Fruit fly (Drosophila melanogaster) whole organism, embryonic: Measurements from ENCODE around the gene CG5608.

ENCODE experiments used
- CG10543 ChIP-seq: fragments of 200-800 bp; sonication (Bioruptor generic); optimal IDR thresholded peaks from 3 replicates; lab custom pipeline; 2017; ENCODE audit warnings: missing biosample characterization, mild to moderate bottlenecking, missing genetic modification characterization, moderate library complexity
- CG11093 ChIP-seq: fragments of 200-800 bp; sonication (Bioruptor generic); IDR thresholded peaks from 3 replicates; pipeline ENCODE4 v1.3.6; 2022; ENCODE audit warnings: missing biosample characterization, missing genetic modification characterization
- CG11695 ChIP-seq: fragments of 200-800 bp; sonication (Bioruptor generic); IDR thresholded peaks from 3 replicates; pipeline ENCODE4 v1.3.6; 2022; ENCODE audit warnings: missing biosample characterization, missing genetic modification characterization
- CG12104 ChIP-seq: fragments of 200-800 bp; sonication (Bioruptor generic); optimal IDR thresholded peaks from 3 replicates; lab custom pipeline; 2016; ENCODE audit warnings: missing biosample characterization, missing genetic modification characterization
- CG12236 ChIP-seq: fragments of 200-800 bp; sonication (Bioruptor generic); optimal IDR thresholded peaks from 2 replicates; lab custom pipeline; 2016; ENCODE audit warnings: missing biosample characterization, missing genetic modification characterization
- CG12391 ChIP-seq: fragments of 200-800 bp; sonication (Bioruptor generic); optimal IDR thresholded peaks from 3 replicates; lab custom pipeline; 2018; ENCODE audit warnings: missing biosample characterization, mild to moderate bottlenecking, missing genetic modification characterization, moderate library complexity
- CG12744 ChIP-seq: fragments of 200-800 bp; sonication (Bioruptor generic); optimal IDR thresholded peaks from 2 replicates; lab custom pipeline; 2016; ENCODE audit warnings: missing biosample characterization, missing genetic modification characterization
- CG13287 ChIP-seq: fragments of 200-800 bp; sonication (Bioruptor generic); IDR thresholded peaks from 2 replicates; pipeline ENCODE4 v1.3.6; 2022; ENCODE audit warnings: missing biosample characterization, missing genetic modification characterization; ENCODE audit not compliant: partially characterized antibody
- CG13296 ChIP-seq: fragments of 200-800 bp; sonication (Bioruptor generic); optimal IDR thresholded peaks from 3 replicates; lab custom pipeline; 2018; ENCODE audit warnings: missing biosample characterization, mild to moderate bottlenecking, missing genetic modification characterization
- CG17359 ChIP-seq: fragments of 200-800 bp; sonication (Bioruptor generic); optimal IDR thresholded peaks from 3 replicates; lab custom pipeline; 2018; ENCODE audit warnings: missing biosample characterization, mild to moderate bottlenecking, missing genetic modification characterization, moderate library complexity
- CG17802 ChIP-seq: fragments of 200-800 bp; sonication (Bioruptor generic); optimal IDR thresholded peaks from 2 replicates; lab custom pipeline; 2018; ENCODE audit warnings: missing biosample characterization, mild to moderate bottlenecking, missing genetic modification characterization, moderate library complexity
- CG2889 ChIP-seq: fragments of 200-800 bp; sonication (Bioruptor generic); IDR thresholded peaks from 3 replicates; pipeline ENCODE4 v1.3.6; 2022; ENCODE audit warnings: missing biosample characterization, missing genetic modification characterization
- CG30020 ChIP-seq: fragments of 200-800 bp; optimal IDR thresholded peaks from 2 replicates; lab custom pipeline; 2019; ENCODE audit warnings: missing biosample characterization, mild to moderate bottlenecking, missing genetic modification characterization, moderate library complexity
- CG31388 ChIP-seq: fragments of 200-800 bp; sonication (Bioruptor generic); optimal IDR thresholded peaks from 2 replicates; lab custom pipeline; 2016; ENCODE audit warnings: missing biosample characterization, missing genetic modification characterization
- CG3163 ChIP-seq: fragments of 200-800 bp; sonication (Bioruptor generic); optimal IDR thresholded peaks from 3 replicates; lab custom pipeline; 2016; ENCODE audit warnings: missing biosample characterization, missing genetic modification characterization
- CG32532 ChIP-seq: fragments of 200-800 bp; sonication (Bioruptor generic); IDR thresholded peaks from 2 replicates; pipeline ENCODE4 v1.3.6; 2022; ENCODE audit warnings: missing biosample characterization, missing genetic modification characterization
- CG5245 ChIP-seq: fragments of 200-800 bp; sonication (Bioruptor generic); optimal IDR thresholded peaks from 3 replicates; lab custom pipeline; 2016; ENCODE audit warnings: missing biosample characterization, missing genetic modification characterization
- CG7271 ChIP-seq: fragments of 200-800 bp; sonication (Bioruptor generic); optimal IDR thresholded peaks from 2 replicates; lab custom pipeline; 2018; ENCODE audit warnings: missing biosample characterization, mild to moderate bottlenecking, missing genetic modification characterization, moderate library complexity
- CG8281 ChIP-seq: fragments of 200-800 bp; sonication (Bioruptor generic); optimal IDR thresholded peaks from 2 replicates; lab custom pipeline; 2018; ENCODE audit warnings: missing biosample characterization, mild to moderate bottlenecking, missing genetic modification characterization, moderate library complexity
- CG8944 ChIP-seq: fragments of 200-800 bp; sonication (Bioruptor generic); optimal IDR thresholded peaks from 3 replicates; lab custom pipeline; 2016; ENCODE audit warnings: missing biosample characterization, missing genetic modification characterization
- CG9437 ChIP-seq: fragments of 200-800 bp; sonication (Bioruptor generic); optimal IDR thresholded peaks from 2 replicates; lab custom pipeline; 2018; ENCODE audit warnings: missing biosample characterization, mild to moderate bottlenecking, missing genetic modification characterization
- Camta ChIP-seq: fragments of 200-800 bp; sonication (Bioruptor generic); optimal IDR thresholded peaks from 2 replicates; lab custom pipeline; 2016; ENCODE audit warnings: missing biosample characterization, missing genetic modification characterization
- D19A ChIP-seq: fragments of 200-800 bp; optimal IDR thresholded peaks from 3 replicates; lab custom pipeline; 2019; ENCODE audit warnings: missing biosample characterization, mild to moderate bottlenecking, missing genetic modification characterization, moderate library complexity
- Doc2 ChIP-seq: fragments of 200-800 bp; sonication (Bioruptor generic); IDR thresholded peaks from 2 replicates; pipeline ENCODE4 v1.3.6; 2022; ENCODE audit warnings: missing biosample characterization, missing genetic modification characterization
- Fer1 ChIP-seq: fragments of 200-800 bp; sonication (Bioruptor generic); optimal IDR thresholded peaks from 2 replicates; lab custom pipeline; 2017; ENCODE audit warnings: missing biosample characterization, mild to moderate bottlenecking, missing genetic modification characterization
- HLH3B ChIP-seq: fragments of 200-800 bp; sonication (Bioruptor generic); IDR thresholded peaks from 2 replicates; pipeline ENCODE4 v1.3.6; 2022; ENCODE audit warnings: missing biosample characterization, missing genetic modification characterization
- Hey ChIP-seq: fragments of 200-800 bp; sonication (Bioruptor generic); optimal IDR thresholded peaks from 3 replicates; lab custom pipeline; 2018; ENCODE audit warnings: missing biosample characterization, mild to moderate bottlenecking, missing genetic modification characterization
- Hmr ChIP-seq: fragments of 200-800 bp; sonication (Bioruptor generic); optimal IDR thresholded peaks from 3 replicates; lab custom pipeline; 2017; ENCODE audit warnings: mild to moderate bottlenecking, missing biosample characterization, missing genetic modification reagents, missing genetic modification characterization
- Meics ChIP-seq: fragments of 200-800 bp; sonication (Bioruptor generic); optimal IDR thresholded peaks from 2 replicates; lab custom pipeline; 2017; ENCODE audit warnings: missing biosample characterization, mild to moderate bottlenecking, missing genetic modification characterization
- Oli ChIP-seq: fragments of 200-800 bp; sonication (Bioruptor generic); optimal IDR thresholded peaks from 2 replicates; lab custom pipeline; 2018; ENCODE audit warnings: missing biosample characterization, mild to moderate bottlenecking, missing genetic modification characterization, moderate library complexity
- Pdp1 ChIP-seq, 2 experiments: fragments of 200-800 bp; sonication (Bioruptor generic); optimal IDR thresholded peaks; 3 replicates each; lab custom pipeline; 2016; ENCODE audit warnings: missing biosample characterization in 2 of 2, missing genetic modification characterization in 2 of 2, mild to moderate bottlenecking in 1 of 2, moderate library complexity in 1 of 2
- Sox100B ChIP-seq: fragments of 200-800 bp; sonication (Bioruptor generic); optimal IDR thresholded peaks from 3 replicates; lab custom pipeline; 2018; ENCODE audit warnings: missing biosample characterization, mild to moderate bottlenecking, missing genetic modification characterization
- al ChIP-seq: fragments of 200-800 bp; sonication (Bioruptor generic); IDR thresholded peaks from 2 replicates; pipeline ENCODE4 v1.3.6; 2022; ENCODE audit warnings: missing biosample characterization, missing genetic modification characterization
- bowl ChIP-seq: fragments of 200-800 bp; sonication (Bioruptor generic); IDR thresholded peaks from 2 replicates; pipeline ENCODE4 v1.3.6; 2022; ENCODE audit warnings: missing biosample characterization, missing genetic modification characterization
- dm ChIP-seq: fragments of 200-800 bp; sonication (Bioruptor generic); optimal IDR thresholded peaks from 3 replicates; lab custom pipeline; 2016; ENCODE audit warnings: missing biosample characterization, missing genetic modification characterization
- fd64A ChIP-seq: fragments of 200-800 bp; sonication (Bioruptor generic); optimal IDR thresholded peaks from 3 replicates; lab custom pipeline; 2018; ENCODE audit warnings: missing biosample characterization, mild to moderate bottlenecking, missing genetic modification characterization
- gsb ChIP-seq: fragments of 200-800 bp; sonication (Bioruptor generic); IDR thresholded peaks from 2 replicates; pipeline ENCODE4 v1.3.6; 2022; ENCODE audit warnings: missing biosample characterization, missing genetic modification characterization
- jigr1 ChIP-seq: fragments of 200-800 bp; sonication (Bioruptor generic); IDR thresholded peaks from 3 replicates; pipeline ENCODE4 v1.3.6; 2022; ENCODE audit warnings: missing biosample characterization, missing genetic modification characterization
- kay ChIP-seq: fragments of 200-800 bp; sonication (Bioruptor generic); optimal IDR thresholded peaks from 2 replicates; lab custom pipeline; 2016; ENCODE audit warnings: missing biosample characterization, missing genetic modification characterization
- lab ChIP-seq: fragments of 200-800 bp; sonication (Bioruptor generic); optimal IDR thresholded peaks from 3 replicates; lab custom pipeline; 2017; ENCODE audit warnings: missing biosample characterization, missing genetic modification characterization, mild to moderate bottlenecking, moderate library complexity, missing genetic modification reagents
- lola ChIP-seq, 3 experiments: fragments of >200 bp in 2 of 3; fragments of 200-800 bp in 1 of 3; sonication (Bioruptor generic) in 1 of 3; optimal IDR thresholded peaks; 2 replicates each; lab custom pipeline; 2017 to 2019; ENCODE audit warnings: missing biosample characterization in 3 of 3, missing genetic modification characterization in 3 of 3, mild to moderate bottlenecking in 1 of 3, moderate library complexity in 1 of 3
- pita ChIP-seq: fragments of 200-800 bp; sonication (Bioruptor generic); optimal IDR thresholded peaks from 2 replicates; lab custom pipeline; 2017; ENCODE audit warnings: missing biosample characterization, mild to moderate bottlenecking, missing genetic modification characterization
- pnt ChIP-seq: fragments of 200-800 bp; sonication (Bioruptor generic); optimal IDR thresholded peaks from 3 replicates; lab custom pipeline; 2016; ENCODE audit warnings: missing biosample characterization, missing genetic modification characterization
- prd ChIP-seq, 3 experiments: fragments of >200 bp in 2 of 3; fragments of 200-800 bp in 1 of 3; sonication (Bioruptor generic) in 1 of 3; optimal IDR thresholded peaks in 2 of 3; IDR thresholded peaks in 1 of 3; 2 replicates in 2 of 3; 3 replicates in 1 of 3; pipeline versions ENCODE4 v1.3.6 to Lab custom; 2017 to 2022; ENCODE audit warnings: missing biosample characterization in 1 of 3, missing genetic modification characterization in 1 of 3
- pros ChIP-seq: fragments of 200-800 bp; sonication (Bioruptor generic); optimal IDR thresholded peaks from 3 replicates; lab custom pipeline; 2019; ENCODE audit warnings: missing biosample characterization, mild to moderate bottlenecking, missing genetic modification characterization, moderate library complexity
- sc ChIP-seq, 3 experiments: fragments of >200 bp in 2 of 3; fragments of 200-800 bp in 1 of 3; sonication (Bioruptor generic) in 1 of 3; optimal IDR thresholded peaks; 2 replicates in 2 of 3; 3 replicates in 1 of 3; lab custom pipeline; 2017; ENCODE audit warnings: mild to moderate bottlenecking in 1 of 3, missing biosample characterization in 1 of 3, missing genetic modification characterization in 1 of 3, missing genetic modification reagents in 1 of 3
- trem ChIP-seq: fragments of 200-800 bp; optimal IDR thresholded peaks from 3 replicates; lab custom pipeline; 2019; ENCODE audit warnings: missing biosample characterization, mild to moderate bottlenecking, missing genetic modification characterization, moderate library complexity

CG5608 gene

dm6 chr3R:12442601-12443533 lies 22.2 kb downstream of the CG5608 start (continued):
- peak; percentile 23; the same call in 1 of the 2 replicates for TF ChIP-seq al (GFP tag; lab: Robert Waterston, UW)
- TF ChIP-seq pros (GFP tag; lab: Kevin White, UChicago) = no peak
- TF ChIP-seq Pdp1 (GFP tag; optimal IDR thresholded peaks at IDR 0.05; lab: Kevin White, UChicago) = peak in 1 of 2 experiments; percentile 27
- TF ChIP-seq pnt (GFP tag; lab: Kevin White, UChicago) = no peak
- TF ChIP-seq CG2889 (GFP tag; lab: Robert Waterston, UW) = no peak
- no peak for TF ChIP-seq CG5245 (GFP tag; lab: Kevin White, UChicago)
- TF ChIP-seq CG12104 = no peak
- TF ChIP-seq lola (GFP tag; optimal IDR thresholded peaks at IDR 0.05; lab: Kevin White, UChicago) = no peak
- no peak for TF ChIP-seq trem (tag; lab: Kevin White, UChicago)
- TF ChIP-seq HLH3B = no peak
- TF ChIP-seq CG12391 (tag; lab: Kevin White, UChicago) = peak; percentile 16
- peak; percentile 60 for TF ChIP-seq Meics (GFP tag; lab: Kevin White, UChicago)
- peak; percentile 47 for TF ChIP-seq lab (GFP tag; lab: Kevin White, UChicago)
- TF ChIP-seq kay (GFP tag; lab: Kevin White, UChicago) = no peak
- TF ChIP-seq dm (GFP tag; lab: Kevin White, UChicago) = no peak
- peak; percentile 4 for TF ChIP-seq CG3163
- no peak for TF ChIP-seq CG12744 (GFP tag; lab: Kevin White, UChicago)
- TF ChIP-seq CG31388 (GFP tag; lab: Kevin White, UChicago) = no peak
- TF ChIP-seq Doc2 (GFP tag; lab: Robert Waterston, UW) = no peak
- no peak for TF ChIP-seq CG10543 (GFP tag; lab: Kevin White, UChicago)
- TF ChIP-seq CG11093 (GFP tag; lab: Robert Waterston, UW) = no peak
- no peak for TF ChIP-seq CG12236 (GFP tag; lab: Kevin White, UChicago)
- TF ChIP-seq Sox100B (GFP tag; lab: Kevin White, UChicago) = peak; percentile 17
- TF ChIP-seq prd (optimal IDR thresholded peaks at IDR 0.05; lab: Kevin White, UChicago) = no peak
- TF ChIP-seq prd (GFP tag; IDR thresholded peaks at IDR 0.05; lab: Robert Waterston, UW) = peak; percentile 16; the same call in 1 of the 3 replicates
- no peak for TF ChIP-seq sc (optimal IDR thresholded peaks at IDR 0.05; lab: Kevin White, UChicago)
- TF ChIP-seq sc (GFP tag; optimal IDR thresholded peaks at IDR 0.05; lab: Kevin White, UChicago) = no peak
- TF ChIP-seq CG13287 (GFP tag; lab: Robert Waterston, UW) = no peak
- no peak for TF ChIP-seq CG9437 (GFP tag; lab: Kevin White, UChicago)
- TF ChIP-seq fd64A (GFP tag; lab: Kevin White, UChicago) = no peak
- no peak for TF ChIP-seq D19A (tag; lab: Kevin White, UChicago)
- peak; percentile 33 for TF ChIP-seq Fer1 (GFP tag; lab: Kevin White, UChicago)
- peak; percentile 29 for TF ChIP-seq Oli (tag; lab: Kevin White, UChicago)
- peak; percentile 25 for TF ChIP-seq CG17359 (tag; lab: Kevin White, UChicago)
- no peak for TF ChIP-seq CG8944 (GFP tag; lab: Kevin White, UChicago)
- TF ChIP-seq CG32532 = peak; percentile 45
- TF ChIP-seq Hey (tag; lab: Kevin White, UChicago) = no peak
- TF ChIP-seq CG7271 = no peak
- TF ChIP-seq CG17802 = no peak
- no peak for TF ChIP-seq CG8281 (tag; lab: Kevin White, UChicago)
- TF ChIP-seq CG30020 = no peak
- no peak for TF ChIP-seq bowl (GFP tag; lab: Robert Waterston, UW)
- no peak for TF ChIP-seq Camta (GFP tag; lab: Kevin White, UChicago)
- peak; percentile 9 for TF ChIP-seq CG13296 (GFP tag; lab: Kevin White, UChicago)
- TF ChIP-seq Hmr (GFP tag; lab: Kevin White, UChicago) = peak; percentile 49
- no peak for TF ChIP-seq jigr1 (GFP tag; lab: Robert Waterston, UW)
- no peak for TF ChIP-seq pita (GFP tag; lab: Kevin White, UChicago)
- TF ChIP-seq gsb (GFP tag; lab: Robert Waterston, UW) = no peak
- TF ChIP-seq CG11695 = peak; percentile 66; the same call in 2 of the 3 replicates
